Worm (Caenorhabditis elegans) whole organism, L1 larva: ENCODE measurements around the gene fbxa-114.

Experiments
- aly-2 ChIP-seq: fragments of 150-350 bp; optimal IDR thresholded peaks from 2 replicates; lab custom pipeline; 2014; ENCODE audit warnings: missing biosample characterization, missing genetic modification characterization
- blmp-1 ChIP-seq: fragments of 150-350 bp; optimal IDR thresholded peaks from 2 replicates; lab custom pipeline; 2014; ENCODE audit warnings: missing biosample characterization, missing genetic modification characterization
- ceh-90 ChIP-seq: sonication (generic microtip); optimal IDR thresholded peaks from 2 replicates; lab custom pipeline; 2016; ENCODE audit warnings: missing genetic modification characterization, missing compliant biosample characterization
- dpl-1 ChIP-seq, 3 experiments: fragments of 150-350 bp in 2 of 3; sonication (generic microtip) in 1 of 3; optimal IDR thresholded peaks; 2 replicates each; lab custom pipeline; 2014 to 2017; ENCODE audit warnings: missing biosample characterization in 3 of 3, missing genetic modification characterization in 3 of 3, missing genetic modification reagents in 3 of 3
- nhr-11 ChIP-seq: fragments of 150-350 bp; optimal IDR thresholded peaks from 2 replicates; lab custom pipeline; 2014; ENCODE audit warnings: missing biosample characterization, missing genetic modification characterization
- tlp-1 ChIP-seq: fragments of 150-350 bp; optimal IDR thresholded peaks from 2 replicates; lab custom pipeline; 2014; ENCODE audit warnings: missing biosample characterization, missing genetic modification characterization
- unc-62 ChIP-seq: fragments of 150-350 bp; optimal IDR thresholded peaks from 2 replicates; lab custom pipeline; 2014; ENCODE audit warnings: missing biosample characterization, missing genetic modification reagents, missing genetic modification characterization
- ztf-11 ChIP-seq, 2 experiments: sonication (generic microtip); optimal IDR thresholded peaks; 2 replicates each; lab custom pipeline; 2016 to 2017; ENCODE audit warnings: missing genetic modification characterization in 2 of 2, missing biosample characterization in 1 of 2, missing compliant biosample characterization in 1 of 2

- no peak for TF ChIP-seq aly-2 (tag; lab: Kevin White, UChicago)
- TF ChIP-seq unc-62 (GFP tag; lab: Kevin White, UChicago) = no peak
- no peak for TF ChIP-seq ceh-90 (tag; lab: Kevin White, UChicago)
- no peak for TF ChIP-seq blmp-1 (tag; lab: Kevin White, UChicago)
- no peak for TF ChIP-seq ztf-11 (tag; optimal IDR thresholded peaks at IDR 0.05; lab: Kevin White, UChicago)
- no peak for TF ChIP-seq tlp-1
- no peak for TF ChIP-seq dpl-1 (GFP tag; optimal IDR thresholded peaks at IDR 0.05; lab: Kevin White, UChicago)
- TF ChIP-seq nhr-11 (tag; lab: Kevin White, UChicago) = no peak
Observed at ce11 chrV:20192102-20192880, 9.1 kb upstream of the fbxa-114 start, which contains the start of the genes fbxa-115 and Y113G7B.27.
